Worm (Caenorhabditis elegans): ENCODE data around the gene flp-11.

The flp-11 gene

DNA sequence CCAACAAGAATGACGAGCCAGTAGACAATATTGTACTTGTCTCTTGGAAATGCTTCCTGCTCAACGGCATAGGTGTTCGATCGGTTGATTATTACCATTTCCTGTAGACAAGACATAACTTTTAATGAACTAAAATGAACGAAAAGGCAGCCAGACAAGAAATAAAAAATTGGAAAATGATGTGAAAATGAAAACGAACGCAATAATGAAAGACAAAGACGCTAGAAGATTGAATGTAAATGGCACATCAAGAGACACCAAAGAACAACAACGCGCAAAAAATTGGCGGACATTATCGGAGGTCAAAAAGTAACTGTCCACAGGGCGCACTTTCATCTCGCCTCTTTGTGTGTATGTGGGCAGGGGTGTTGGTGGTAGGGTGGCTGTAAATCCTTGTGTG lies 28.8 kb downstream of the flp-11 start, which contains the start of gene ent-5:
Gene ent-5 (minus strand): TSS at position 101 of the 400 bp plus-strand sequence.
- TF ChIP-seq unc-55 (GFP tag; optimal IDR thresholded peaks at IDR 0.05) (no peak), ztf-1 (GFP tag; conservative IDR thresholded peaks at IDR 0.05) (no peak), sma-9 (GFP tag; optimal IDR thresholded peaks at IDR 0.05) (no peak), sma-9 (tag; optimal IDR thresholded peaks at IDR 0.05) (no peak)

DNA sequence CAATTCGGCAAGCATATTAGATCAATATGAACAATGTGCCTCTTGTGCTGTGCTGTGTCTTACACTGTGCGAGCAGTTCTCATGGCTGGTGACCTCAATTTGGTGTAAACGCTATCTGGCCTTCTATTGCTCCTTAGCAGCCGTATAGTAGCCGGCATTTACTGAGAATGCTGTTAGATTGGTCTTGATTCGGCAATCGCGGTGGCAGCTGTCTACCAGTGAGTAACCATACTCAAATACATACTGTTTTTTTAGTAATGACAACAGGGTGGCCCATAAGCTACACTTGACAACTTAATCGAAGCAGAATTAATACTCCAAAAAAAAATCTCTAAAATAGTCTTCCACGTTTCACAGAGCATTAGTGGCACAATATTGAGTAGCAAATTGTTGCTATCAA lies 30.8 kb downstream of the flp-11 start, which contains the start of gene C46C11.4:
Gene C46C11.4 (minus strand): TSS at position 101 of the 400 bp plus-strand sequence.
- no peak for TF ChIP-seq egl-27 (tag; optimal IDR thresholded peaks at IDR 0.05)
- TF ChIP-seq ama-1 (optimal IDR thresholded peaks at IDR 0.05) = no peak
- TF ChIP-seq crh-2 (tag; optimal IDR thresholded peaks at IDR 0.05) = no peak
- no peak for TF ChIP-seq sma-9 (GFP tag; optimal IDR thresholded peaks at IDR 0.05)
- no peak for TF ChIP-seq sma-9 (tag; optimal IDR thresholded peaks at IDR 0.05)
- TF ChIP-seq blmp-1 (tag; optimal IDR thresholded peaks at IDR 0.05; ENCODE audit: insufficient read depth) = no peak
- no peak for TF ChIP-seq ztf-4 (tag; optimal IDR thresholded peaks at IDR 0.05)

DNA sequence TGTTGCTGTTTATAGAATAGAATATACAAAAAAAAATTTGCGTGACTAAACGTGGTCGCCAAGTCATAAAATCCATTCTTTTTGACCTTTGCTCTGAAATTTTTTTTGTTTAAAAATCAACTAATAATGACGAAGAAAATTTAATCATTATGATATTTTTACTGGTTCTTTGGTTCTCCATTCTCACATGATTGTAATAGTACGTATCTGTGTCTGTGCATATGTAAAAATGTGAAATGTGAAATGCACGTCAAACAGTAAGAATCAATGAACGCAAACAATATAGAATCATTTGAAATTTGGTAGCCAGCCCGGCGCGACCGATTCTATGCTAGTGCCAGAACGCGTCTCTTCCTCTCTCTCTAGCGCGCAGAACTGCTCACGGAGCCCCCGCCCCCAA lies 41.1 kb downstream of the flp-11 start, which contains the start of gene hosl-1:
Gene hosl-1 (plus strand): TSS at position 301 of the 400 bp plus-strand sequence.
- TF ChIP-seq mbf-1 (tag; optimal IDR thresholded peaks at IDR 0.05) (no peak), elt-3 (tag; optimal IDR thresholded peaks at IDR 0.05) (no peak), lin-11 (tag; optimal IDR thresholded peaks at IDR 0.05) (no peak), ceh-16 (tag; optimal IDR thresholded peaks at IDR 0.05) (no peak), nhr-10 (tag; optimal IDR thresholded peaks at IDR 0.05) (no peak), crh-2 (tag; optimal IDR thresholded peaks at IDR 0.05) (no peak), R02D3.7 (tag; optimal IDR thresholded peaks at IDR 0.05) (no peak), nhr-23 (tag; optimal IDR thresholded peaks at IDR 0.05) (no peak), ztf-11 (tag; optimal IDR thresholded peaks at IDR 0.05) (no peak)

DNA sequence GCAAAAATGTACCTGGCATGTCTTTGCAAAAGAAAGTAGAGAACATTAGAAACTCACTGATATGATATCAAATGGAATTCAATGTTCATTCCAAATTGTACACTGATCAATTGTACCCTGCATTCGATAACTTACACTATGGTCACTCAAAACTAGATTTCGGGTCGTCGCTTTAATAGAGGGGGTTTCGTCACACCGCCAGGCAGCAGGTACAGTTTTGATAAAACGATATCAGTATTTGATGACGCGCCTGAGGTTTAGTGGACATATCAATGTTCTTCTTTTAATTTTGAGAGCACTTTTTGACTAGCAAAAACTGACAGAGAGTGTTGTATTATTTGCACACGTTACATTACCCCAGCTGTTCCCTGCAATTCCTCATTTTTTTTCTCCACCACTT lies 41.8 kb downstream of the flp-11 start:
- TF ChIP-seq snpc-4 (tag; optimal IDR thresholded peaks at IDR 0.05) (no peak), sma-9 (GFP tag; optimal IDR thresholded peaks at IDR 0.05) (peak; percentile 29), sma-9 (tag; optimal IDR thresholded peaks at IDR 0.05) (no peak), ama-1 (optimal IDR thresholded peaks at IDR 0.05) (no peak), nhr-6 (tag; optimal IDR thresholded peaks at IDR 0.05) (no peak), fos-1 (tag; optimal IDR thresholded peaks at IDR 0.05) (peak; percentile 47), R02D3.7 (tag; optimal IDR thresholded peaks at IDR 0.05) (no peak)

DNA sequence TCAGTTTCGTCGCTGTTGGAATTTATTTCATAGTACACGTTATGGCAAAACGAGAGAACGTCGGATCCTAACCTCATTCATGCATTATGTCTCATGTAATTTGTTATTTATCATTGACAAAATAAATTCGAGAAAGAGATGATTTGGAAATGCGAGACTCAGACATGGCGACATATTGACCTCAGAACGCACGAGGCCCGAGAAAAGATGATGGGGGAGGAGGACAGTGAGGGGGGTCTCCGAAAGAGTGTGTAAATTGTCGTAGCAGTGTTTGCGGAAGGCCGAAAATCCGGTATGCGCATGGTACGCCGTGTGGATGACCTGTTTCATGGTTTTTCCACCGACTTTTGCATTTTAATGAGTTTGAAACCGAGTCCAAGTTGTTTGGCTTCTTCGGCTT lies 42.3 kb downstream of the flp-11 start:
- TF ChIP-seq lsy-2 (tag; optimal IDR thresholded peaks at IDR 0.05) (peak; percentile 28 to 54), unc-55 (GFP tag; optimal IDR thresholded peaks at IDR 0.05) (peak; percentile 43), C34F6.9 (tag; optimal IDR thresholded peaks at IDR 0.05) (peak; percentile 68), egl-27 (tag; optimal IDR thresholded peaks at IDR 0.05) (no peak), sma-9 (GFP tag; optimal IDR thresholded peaks at IDR 0.05) (peak; percentile 66), sma-9 (tag; optimal IDR thresholded peaks at IDR 0.05) (no peak), nhr-25 (tag; optimal IDR thresholded peaks at IDR 0.05) (no peak), nhr-6 (tag; optimal IDR thresholded peaks at IDR 0.05) (no peak), blmp-1 (tag; optimal IDR thresholded peaks at IDR 0.05; ENCODE audit: insufficient read depth) (no peak), R02D3.7 (tag; optimal IDR thresholded peaks at IDR 0.05) (no peak), lin-11 (tag; optimal IDR thresholded peaks at IDR 0.05) (peak; percentile 43), nhr-129 (tag; optimal IDR thresholded peaks at IDR 0.05) (peak; percentile 57), mdl-1 (tag; optimal IDR thresholded peaks at IDR 0.05) (peak in 1 of 2 experiments; percentile 55), F13H6.1 (tag; optimal IDR thresholded peaks at IDR 0.05) (peak; percentile 64), lin-13 (GFP tag; optimal IDR thresholded peaks at IDR 0.05) (peak; percentile 16)

DNA sequence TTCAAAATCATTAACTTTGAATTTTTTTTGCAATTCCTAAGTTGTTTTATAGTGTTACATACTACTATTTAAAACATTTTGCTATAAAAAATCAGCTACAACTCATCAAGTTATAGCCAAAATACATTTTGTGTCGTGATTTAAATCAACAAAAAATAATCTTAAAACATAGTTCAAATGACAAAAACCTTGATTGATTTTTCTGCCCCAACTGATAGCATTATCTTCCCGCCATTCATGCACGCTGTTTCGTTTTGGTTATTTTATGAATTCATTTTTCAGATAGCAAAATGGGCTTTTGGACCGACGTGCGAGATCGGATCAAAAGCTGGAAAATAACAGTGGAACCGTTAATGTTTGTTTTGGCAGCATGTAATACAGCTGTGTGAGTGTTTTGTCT lies 45.8 kb downstream of the flp-11 start, which contains the start of gene slcr-46.1:
Gene slcr-46.1 (plus strand): TSS at position 274 of the 400 bp plus-strand sequence.
- TF ChIP-seq Y55F3AM.14 (GFP tag; optimal IDR thresholded peaks at IDR 0.05) = no peak
- TF ChIP-seq fos-1 (tag; optimal IDR thresholded peaks at IDR 0.05) = peak; percentile 68
- TF ChIP-seq elt-3 (tag; optimal IDR thresholded peaks at IDR 0.05) = no peak
- TF ChIP-seq gmeb-1 (tag; optimal IDR thresholded peaks at IDR 0.05) = no peak

Data from whole organism, L2 larva.